Worm (Caenorhabditis elegans): ENCODE results near the gene unc-5.

unc-5 gene

DNA sequence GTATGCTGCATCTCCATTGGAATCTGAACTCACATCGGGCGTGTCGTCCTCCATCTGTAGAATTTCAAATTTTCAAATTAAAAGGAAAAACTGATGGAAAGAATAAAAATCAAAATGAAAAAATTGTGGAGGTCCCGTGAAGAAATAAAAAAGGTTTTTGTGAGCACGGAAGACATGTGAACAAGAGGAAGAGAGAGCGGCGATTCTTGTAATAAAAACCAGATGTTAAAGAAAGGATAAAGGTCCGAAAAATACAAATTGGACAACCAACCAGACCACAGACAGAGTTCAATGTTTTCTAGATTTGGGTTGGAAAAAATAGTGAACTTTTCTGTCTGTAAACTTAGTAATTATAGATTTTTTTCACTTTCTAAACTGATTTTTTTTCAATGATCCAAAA lies at the start of gene unc-5:
Gene unc-5 (minus strand): TSS at position 54 of the 400 bp plus-strand sequence.
- TF ChIP-seq klf-2 (GFP tag; conservative IDR thresholded peaks at IDR 0.05) (no peak), ref-1 (GFP tag; conservative IDR thresholded peaks at IDR 0.05) (no peak), flt-1 (GFP tag; IDR thresholded peaks at IDR 0.05) (no peak), ztf-23 (GFP tag; IDR thresholded peaks at IDR 0.05) (no peak), ztf-29 (GFP tag; IDR thresholded peaks at IDR 0.05) (no peak), T22C8.4 (GFP tag; IDR thresholded peaks at IDR 0.05) (no peak), cog-1 (tag; optimal IDR thresholded peaks at IDR 0.05) (no peak), med-1 (GFP tag; optimal IDR thresholded peaks at IDR 0.05; ENCODE audit: insufficient read depth) (no peak), tab-1 (GFP tag; IDR thresholded peaks at IDR 0.05) (no peak)

- TF ChIP-seq med-1 (GFP tag; optimal IDR thresholded peaks at IDR 0.05; ENCODE audit: insufficient read depth) (no peak), cog-1 (tag; optimal IDR thresholded peaks at IDR 0.05) (no peak), tab-1 (GFP tag; IDR thresholded peaks at IDR 0.05) (no peak), ref-1 (GFP tag; conservative IDR thresholded peaks at IDR 0.05) (no peak), ztf-23 (GFP tag; IDR thresholded peaks at IDR 0.05) (no peak), flt-1 (GFP tag; IDR thresholded peaks at IDR 0.05) (no peak), T22C8.4 (GFP tag; IDR thresholded peaks at IDR 0.05) (no peak), klf-2 (GFP tag; conservative IDR thresholded peaks at IDR 0.05) (no peak), ztf-29 (GFP tag; IDR thresholded peaks at IDR 0.05) (no peak)
Measured at ce11 chrIV:5574033-5574432, 45.9 kb upstream of the unc-5 start, which contains the start of gene T12E12.6. Gene T12E12.6 (minus strand): TSS chrIV:5574133.

ce11 chrIV:5572693-5573092 lies 44.6 kb upstream of the unc-5 start:
- TF ChIP-seq flt-1 (GFP tag; IDR thresholded peaks at IDR 0.05) (no peak), cog-1 (tag; optimal IDR thresholded peaks at IDR 0.05) (no peak), ref-1 (GFP tag; conservative IDR thresholded peaks at IDR 0.05) (no peak), ztf-23 (GFP tag; IDR thresholded peaks at IDR 0.05) (no peak), med-1 (GFP tag; optimal IDR thresholded peaks at IDR 0.05; ENCODE audit: insufficient read depth) (no peak), klf-2 (GFP tag; conservative IDR thresholded peaks at IDR 0.05) (no peak), tab-1 (GFP tag; IDR thresholded peaks at IDR 0.05) (no peak), T22C8.4 (GFP tag; IDR thresholded peaks at IDR 0.05) (no peak), ztf-29 (GFP tag; IDR thresholded peaks at IDR 0.05) (no peak)

ce11 chrIV:5565105-5565504 lies 37.0 kb upstream of the unc-5 start:
- peak; percentile 9; the same call in 1 of the 2 replicates for TF ChIP-seq ztf-23 (GFP tag; IDR thresholded peaks at IDR 0.05)
- TF ChIP-seq med-1 (GFP tag; optimal IDR thresholded peaks at IDR 0.05; ENCODE audit: insufficient read depth): no peak

DNA sequence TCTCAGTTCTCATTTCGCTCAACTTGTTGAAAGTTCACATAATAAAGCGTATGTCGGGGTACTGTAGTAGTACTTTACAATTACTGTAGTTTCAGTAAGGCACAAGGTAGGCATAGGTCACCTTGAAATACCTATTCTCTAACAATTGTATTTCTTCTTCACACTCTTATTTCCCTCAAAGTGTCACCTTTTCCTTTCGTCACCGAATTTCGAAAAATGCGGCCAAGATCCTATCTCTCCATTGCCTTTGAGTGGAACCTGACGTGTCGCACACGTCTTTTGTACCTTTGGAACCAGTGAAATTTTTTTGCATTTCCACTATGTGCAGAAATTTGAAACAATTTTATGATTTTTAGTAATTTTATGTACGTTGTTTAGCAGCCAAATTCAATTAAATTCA lies 36.2 kb upstream of the unc-5 start:
- TF ChIP-seq ztf-23 (GFP tag; IDR thresholded peaks at IDR 0.05) (no peak), ztf-29 (GFP tag; IDR thresholded peaks at IDR 0.05) (no peak), T22C8.4 (GFP tag; IDR thresholded peaks at IDR 0.05) (no peak), flt-1 (GFP tag; IDR thresholded peaks at IDR 0.05) (no peak), med-1 (GFP tag; optimal IDR thresholded peaks at IDR 0.05; ENCODE audit: insufficient read depth) (no peak), tab-1 (GFP tag; IDR thresholded peaks at IDR 0.05) (no peak), klf-2 (GFP tag; conservative IDR thresholded peaks at IDR 0.05) (no peak), ref-1 (GFP tag; conservative IDR thresholded peaks at IDR 0.05) (no peak), cog-1 (tag; optimal IDR thresholded peaks at IDR 0.05) (no peak)

ce11 chrIV:5563280-5563679 lies 35.1 kb upstream of the unc-5 start:
- no peak for TF ChIP-seq med-1 (GFP tag; optimal IDR thresholded peaks at IDR 0.05; ENCODE audit: insufficient read depth)
- TF ChIP-seq ztf-29 (GFP tag; IDR thresholded peaks at IDR 0.05): no peak
- TF ChIP-seq ztf-23 (GFP tag; IDR thresholded peaks at IDR 0.05): no peak
- no peak for TF ChIP-seq cog-1 (tag; optimal IDR thresholded peaks at IDR 0.05)
- no peak for TF ChIP-seq klf-2 (GFP tag; conservative IDR thresholded peaks at IDR 0.05)
- TF ChIP-seq ref-1 (GFP tag; conservative IDR thresholded peaks at IDR 0.05): no peak
- no peak for TF ChIP-seq T22C8.4 (GFP tag; IDR thresholded peaks at IDR 0.05)
- TF ChIP-seq tab-1 (GFP tag; IDR thresholded peaks at IDR 0.05): no peak
- TF ChIP-seq flt-1 (GFP tag; IDR thresholded peaks at IDR 0.05): no peak

DNA sequence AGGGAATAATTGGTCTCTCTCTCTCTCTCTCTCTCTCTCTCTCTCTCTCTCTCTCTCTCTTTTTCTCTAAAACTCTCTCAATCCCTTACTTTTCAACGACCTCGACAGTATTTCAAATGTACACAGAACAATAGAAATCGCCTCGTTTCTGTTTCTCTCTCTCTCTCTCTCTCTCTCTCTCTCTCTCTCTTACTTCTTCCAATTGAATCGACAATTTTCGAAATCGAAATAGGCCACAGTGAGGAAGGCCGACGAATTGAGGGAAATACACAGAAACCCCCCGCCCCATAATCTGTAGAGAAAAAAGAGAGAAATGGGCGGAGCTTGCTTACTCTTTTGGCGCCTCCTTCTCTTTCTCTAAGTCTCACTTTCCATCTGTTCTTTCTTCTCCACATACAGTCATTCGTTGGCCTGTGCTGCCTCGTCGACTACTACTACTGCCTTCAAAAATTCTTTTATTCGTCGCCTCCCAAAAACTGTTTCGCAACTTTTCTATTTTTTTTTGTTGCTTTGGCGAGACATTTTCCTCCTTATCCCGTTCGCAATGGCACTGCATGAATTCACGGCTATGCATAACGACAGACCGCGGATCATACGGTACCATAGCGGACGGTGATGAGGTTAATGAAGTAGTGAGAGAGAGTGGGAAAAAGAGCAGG lies 33.5 kb upstream of the unc-5 start:
- TF ChIP-seq cog-1 (tag; optimal IDR thresholded peaks at IDR 0.05): no peak
- no peak for TF ChIP-seq ztf-29 (GFP tag; IDR thresholded peaks at IDR 0.05)
- no peak for TF ChIP-seq ref-1 (GFP tag; conservative IDR thresholded peaks at IDR 0.05)
- no peak for TF ChIP-seq flt-1 (GFP tag; IDR thresholded peaks at IDR 0.05)
- TF ChIP-seq T22C8.4 (GFP tag; IDR thresholded peaks at IDR 0.05): no peak
- TF ChIP-seq tab-1 (GFP tag; IDR thresholded peaks at IDR 0.05): no peak
- TF ChIP-seq ztf-23 (GFP tag; IDR thresholded peaks at IDR 0.05): no peak
- TF ChIP-seq med-1 (GFP tag; optimal IDR thresholded peaks at IDR 0.05; ENCODE audit: insufficient read depth): no peak
- no peak for TF ChIP-seq klf-2 (GFP tag; conservative IDR thresholded peaks at IDR 0.05)

DNA sequence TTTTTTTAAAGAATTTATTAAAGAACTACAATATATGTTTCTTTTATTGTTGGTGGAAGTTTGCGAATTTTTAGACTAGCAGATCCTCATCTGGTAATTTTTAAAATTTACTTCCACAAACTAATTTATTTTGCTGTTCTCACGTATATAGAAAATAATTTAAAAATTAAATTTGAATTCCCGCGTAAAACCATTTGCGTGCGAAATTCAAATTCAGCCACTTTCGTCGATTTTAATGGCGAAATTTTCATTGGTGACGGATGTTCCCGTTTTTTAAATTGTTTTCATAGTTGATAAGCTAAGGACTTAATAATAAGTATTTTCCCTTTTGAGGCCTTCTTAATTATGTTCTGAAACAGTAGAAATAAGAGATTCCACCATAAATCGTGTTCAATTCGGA lies 32.9 kb upstream of the unc-5 start:
- TF ChIP-seq T22C8.4 (GFP tag; IDR thresholded peaks at IDR 0.05): no peak
- no peak for TF ChIP-seq ztf-23 (GFP tag; IDR thresholded peaks at IDR 0.05)
- no peak for TF ChIP-seq ztf-29 (GFP tag; IDR thresholded peaks at IDR 0.05)
- no peak for TF ChIP-seq med-1 (GFP tag; optimal IDR thresholded peaks at IDR 0.05; ENCODE audit: insufficient read depth)
- TF ChIP-seq cog-1 (tag; optimal IDR thresholded peaks at IDR 0.05): no peak

DNA sequence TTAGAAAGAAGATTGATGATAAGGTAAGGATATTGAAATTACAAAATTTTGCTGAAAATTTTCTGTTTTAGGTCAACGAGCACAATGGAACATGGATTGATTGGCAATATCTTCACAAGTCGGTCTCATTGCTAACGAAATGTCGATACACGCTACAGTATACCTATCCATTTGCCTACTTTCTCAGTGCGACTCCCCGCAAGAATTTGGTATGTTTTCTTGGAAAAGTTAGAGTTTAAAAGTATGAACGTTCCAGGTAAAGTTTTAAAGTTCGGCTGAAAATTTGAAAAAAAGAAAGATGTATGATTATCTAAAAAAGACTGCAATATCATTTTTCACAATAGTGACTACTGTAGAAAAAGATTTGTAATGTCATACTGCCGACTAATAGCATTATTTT lies 26.0 kb upstream of the unc-5 start:
- TF ChIP-seq cog-1 (tag; optimal IDR thresholded peaks at IDR 0.05): no peak
- no peak for TF ChIP-seq T22C8.4 (GFP tag; IDR thresholded peaks at IDR 0.05)
- TF ChIP-seq ztf-29 (GFP tag; IDR thresholded peaks at IDR 0.05): no peak
- TF ChIP-seq flt-1 (GFP tag; IDR thresholded peaks at IDR 0.05): no peak

- no peak for TF ChIP-seq flt-1 (GFP tag; IDR thresholded peaks at IDR 0.05)
Measured at ce11 chrIV:5550676-5551184, 22.6 kb upstream of the unc-5 start, which contains the start of gene ari-2. Gene ari-2 (plus strand): TSS chrIV:5551134.

Data from whole organism, midembryonic.